Fruit fly (Drosophila melanogaster) whole organism, embryonic: ENCODE measurements around the gene TFAM.

Experiments
- Blimp-1 ChIP-seq: fragments of 200-800 bp; sonication (Bioruptor generic); optimal IDR thresholded peaks from 3 replicates; lab custom pipeline; 2018; ENCODE audit warnings: missing biosample characterization, missing genetic modification characterization, mild to moderate bottlenecking, moderate library complexity, missing genetic modification reagents
- CG10147 ChIP-seq: fragments of 200-800 bp; sonication (Bioruptor generic); optimal IDR thresholded peaks from 2 replicates; lab custom pipeline; 2019; ENCODE audit warnings: missing biosample characterization, mild to moderate bottlenecking, missing genetic modification characterization, moderate library complexity
- CG12155 ChIP-seq: fragments of 200-800 bp; sonication (Bioruptor generic); optimal IDR thresholded peaks from 3 replicates; lab custom pipeline; 2016; ENCODE audit warnings: missing biosample characterization, missing genetic modification characterization
- CG12744 ChIP-seq: fragments of 200-800 bp; sonication (Bioruptor generic); optimal IDR thresholded peaks from 2 replicates; lab custom pipeline; 2016; ENCODE audit warnings: missing biosample characterization, missing genetic modification characterization
- CG12769 ChIP-seq: fragments of 200-800 bp; sonication (Bioruptor generic); optimal IDR thresholded peaks from 2 replicates; lab custom pipeline; 2019; ENCODE audit warnings: missing biosample characterization, mild to moderate bottlenecking, missing genetic modification characterization, moderate library complexity
- CG14965 ChIP-seq: fragments of 200-800 bp; sonication (Bioruptor generic); optimal IDR thresholded peaks from 2 replicates; lab custom pipeline; 2016; ENCODE audit warnings: missing biosample characterization, missing genetic modification characterization, borderline replicate concordance
- CG15514 ChIP-seq: fragments of 200-800 bp; sonication (Bioruptor generic); optimal IDR thresholded peaks from 3 replicates; lab custom pipeline; 2017; ENCODE audit warnings: missing biosample characterization, missing genetic modification characterization, mild to moderate bottlenecking, moderate library complexity, missing genetic modification reagents
- CG1647 ChIP-seq: fragments of 200-800 bp; sonication (Bioruptor generic); optimal IDR thresholded peaks from 3 replicates; lab custom pipeline; 2016; ENCODE audit warnings: missing biosample characterization, missing genetic modification characterization
- CG17361 ChIP-seq: fragments of 200-800 bp; sonication (Bioruptor generic); IDR thresholded peaks from 3 replicates; pipeline ENCODE4 v1.3.6; 2022; ENCODE audit warnings: missing biosample characterization, missing genetic modification characterization
- CG3163 ChIP-seq: fragments of 200-800 bp; sonication (Bioruptor generic); optimal IDR thresholded peaks from 3 replicates; lab custom pipeline; 2016; ENCODE audit warnings: missing biosample characterization, missing genetic modification characterization
- CG32767 ChIP-seq: fragments of 200-800 bp; sonication (Bioruptor generic); IDR thresholded peaks from 2 replicates; pipeline ENCODE4 v1.3.6; 2022; ENCODE audit warnings: missing biosample characterization, missing genetic modification characterization
- CG34376 ChIP-seq: fragments of 200-800 bp; sonication (Bioruptor generic); optimal IDR thresholded peaks from 2 replicates; lab custom pipeline; 2018; ENCODE audit warnings: missing biosample characterization, mild to moderate bottlenecking, missing genetic modification characterization
- CG3995 ChIP-seq: fragments of 200-800 bp; sonication (Bioruptor generic); optimal IDR thresholded peaks from 3 replicates; lab custom pipeline; 2016; ENCODE audit warnings: missing biosample characterization, missing genetic modification characterization
- CG5180 ChIP-seq: fragments of 200-800 bp; sonication (Bioruptor generic); optimal IDR thresholded peaks from 3 replicates; lab custom pipeline; 2017; ENCODE audit warnings: missing biosample characterization, missing genetic modification characterization, mild to moderate bottlenecking, moderate library complexity, missing genetic modification reagents
- CG7745 ChIP-seq: fragments of 200-800 bp; sonication (Bioruptor generic); optimal IDR thresholded peaks from 2 replicates; lab custom pipeline; 2018; ENCODE audit warnings: missing biosample characterization, mild to moderate bottlenecking, missing genetic modification characterization, moderate library complexity
- CG7928 ChIP-seq: fragments of 200-800 bp; sonication (Bioruptor generic); optimal IDR thresholded peaks from 2 replicates; lab custom pipeline; 2017; ENCODE audit warnings: missing biosample characterization, mild to moderate bottlenecking, missing genetic modification characterization
- CG8388 ChIP-seq: fragments of 200-800 bp; sonication (Bioruptor generic); optimal IDR thresholded peaks from 2 replicates; lab custom pipeline; 2019; ENCODE audit warnings: missing biosample characterization, mild to moderate bottlenecking, missing genetic modification characterization, moderate library complexity
- CG8924 ChIP-seq: fragments of 200-800 bp; optimal IDR thresholded peaks from 3 replicates; lab custom pipeline; 2019; ENCODE audit warnings: missing biosample characterization, mild to moderate bottlenecking, missing genetic modification characterization, moderate library complexity
- CG9215 ChIP-seq: fragments of 200-800 bp; sonication (Bioruptor generic); IDR thresholded peaks from 2 replicates; pipeline ENCODE4 v1.3.6; 2022; ENCODE audit warnings: missing biosample characterization, missing genetic modification characterization
- CG9437 ChIP-seq: fragments of 200-800 bp; sonication (Bioruptor generic); optimal IDR thresholded peaks from 2 replicates; lab custom pipeline; 2018; ENCODE audit warnings: missing biosample characterization, mild to moderate bottlenecking, missing genetic modification characterization
- Chrac-16 ChIP-seq: fragments of 200-800 bp; sonication (Bioruptor generic); optimal IDR thresholded peaks from 3 replicates; lab custom pipeline; 2016; ENCODE audit warnings: missing biosample characterization, missing genetic modification characterization
- Deaf1 ChIP-seq: fragments of 200-800 bp; optimal IDR thresholded peaks from 3 replicates; lab custom pipeline; 2019; ENCODE audit warnings: missing biosample characterization, mild to moderate bottlenecking, missing genetic modification characterization, moderate library complexity
- Dek ChIP-seq: fragments of 200-800 bp; sonication (Bioruptor generic); optimal IDR thresholded peaks from 3 replicates; lab custom pipeline; 2019; ENCODE audit warnings: missing biosample characterization, mild to moderate bottlenecking, missing genetic modification characterization, moderate library complexity
- Dip2 ChIP-seq: fragments of 200-800 bp; sonication (Bioruptor generic); IDR thresholded peaks from 2 replicates; pipeline ENCODE4 v1.3.6; 2022; ENCODE audit warnings: missing biosample characterization, missing genetic modification characterization
- Hr78 ChIP-seq, 2 experiments: fragments of 200-800 bp in 1 of 2; fragments of >200 bp in 1 of 2; sonication (Bioruptor generic) in 1 of 2; optimal IDR thresholded peaks; 2 replicates each; lab custom pipeline; 2017 to 2019; ENCODE audit warnings: missing biosample characterization in 2 of 2, missing genetic modification characterization in 2 of 2, mild to moderate bottlenecking in 1 of 2, moderate library complexity in 1 of 2
- Jarid2 ChIP-seq: fragments of 200-800 bp; sonication (Bioruptor generic); optimal IDR thresholded peaks from 3 replicates; lab custom pipeline; 2017; ENCODE audit warnings: mild to moderate bottlenecking, missing biosample characterization, missing genetic modification reagents, missing genetic modification characterization
- Med ChIP-seq: fragments of 200-800 bp; sonication (Bioruptor generic); peaks from one replicate; lab custom pipeline; 2016; ENCODE audit warnings: missing biosample characterization, missing genetic modification characterization, mild to moderate bottlenecking, inconsistent platforms, moderate library complexity
- Neu2 ChIP-seq: fragments of 200-800 bp; sonication (Bioruptor generic); optimal IDR thresholded peaks from 3 replicates; lab custom pipeline; 2016; ENCODE audit warnings: missing biosample characterization, missing genetic modification characterization, borderline replicate concordance
- Oli ChIP-seq: fragments of 200-800 bp; sonication (Bioruptor generic); optimal IDR thresholded peaks from 2 replicates; lab custom pipeline; 2018; ENCODE audit warnings: missing biosample characterization, mild to moderate bottlenecking, missing genetic modification characterization, moderate library complexity
- Ravus ChIP-seq: fragments of 200-800 bp; sonication (Bioruptor generic); IDR thresholded peaks from 2 replicates; pipeline ENCODE4 v1.3.6; 2022; ENCODE audit warnings: missing biosample characterization, missing genetic modification characterization
- Trl ChIP-seq, 3 experiments: fragments of >200 bp in 2 of 3; fragments of 200-800 bp in 1 of 3; sonication (Bioruptor generic) in 1 of 3; optimal IDR thresholded peaks; 2 replicates in 1 of 3; 3 replicates in 2 of 3; lab custom pipeline; 2016 to 2017; ENCODE audit warnings: missing biosample characterization in 1 of 3, missing genetic modification characterization in 1 of 3
- ato ChIP-seq: fragments of 200-800 bp; sonication (Bioruptor generic); IDR thresholded peaks from 2 replicates; pipeline ENCODE4 v1.3.6; 2022; ENCODE audit warnings: missing biosample characterization, missing genetic modification characterization; ENCODE audit not compliant: partially characterized antibody
- bbx ChIP-seq: fragments of 200-800 bp; sonication (Bioruptor generic); IDR thresholded peaks from 2 replicates; pipeline ENCODE4 v1.3.6; 2022; ENCODE audit warnings: missing biosample characterization, missing genetic modification characterization; ENCODE audit not compliant: partially characterized antibody
- caup ChIP-seq: fragments of 200-800 bp; sonication (Bioruptor generic); optimal IDR thresholded peaks from 3 replicates; lab custom pipeline; 2017; ENCODE audit warnings: missing biosample characterization, mild to moderate bottlenecking, missing genetic modification characterization, moderate library complexity; ENCODE audit not compliant: severe bottlenecking
- corto ChIP-seq: fragments of 200-800 bp; sonication (Bioruptor generic); optimal IDR thresholded peaks from 2 replicates; lab custom pipeline; 2016; ENCODE audit warnings: missing biosample characterization, mild to moderate bottlenecking, missing genetic modification characterization, moderate library complexity
- crol ChIP-seq: fragments of 200-800 bp; sonication (Bioruptor generic); IDR thresholded peaks from 2 replicates; pipeline ENCODE4 v1.3.6; 2022; ENCODE audit warnings: missing biosample characterization, missing genetic modification characterization
- danr ChIP-seq: fragments of 200-800 bp; sonication (Bioruptor generic); IDR thresholded peaks from 2 replicates; pipeline ENCODE4 v1.3.6; 2022; ENCODE audit warnings: missing biosample characterization, missing genetic modification characterization
- dpn ChIP-seq, 2 experiments: fragments of 200-800 bp; sonication (Bioruptor generic); optimal IDR thresholded peaks; 3 replicates each; lab custom pipeline; 2016; ENCODE audit warnings: missing biosample characterization in 2 of 2, missing genetic modification characterization in 2 of 2
- fu2 ChIP-seq: fragments of 200-800 bp; sonication (Bioruptor generic); optimal IDR thresholded peaks from 2 replicates; lab custom pipeline; 2016; ENCODE audit warnings: missing biosample characterization, missing genetic modification characterization
- gcm2 ChIP-seq: fragments of 200-800 bp; sonication (Bioruptor generic); optimal IDR thresholded peaks from 2 replicates; lab custom pipeline; 2016; ENCODE audit warnings: missing biosample characterization, missing genetic modification characterization
- jing ChIP-seq: fragments of 200-800 bp; sonication (Bioruptor generic); optimal IDR thresholded peaks from 2 replicates; lab custom pipeline; 2018; ENCODE audit warnings: missing biosample characterization, mild to moderate bottlenecking, missing genetic modification characterization
- nerfin-1 ChIP-seq: fragments of 200-800 bp; sonication (Bioruptor generic); optimal IDR thresholded peaks from 3 replicates; lab custom pipeline; 2019; ENCODE audit warnings: missing biosample characterization, mild to moderate bottlenecking, missing genetic modification characterization, moderate library complexity
- nom ChIP-seq: fragments of 200-800 bp; sonication (Bioruptor generic); optimal IDR thresholded peaks from 2 replicates; lab custom pipeline; 2017; ENCODE audit warnings: missing biosample characterization, missing genetic modification characterization, mild to moderate bottlenecking, moderate library complexity, missing genetic modification reagents
- oc ChIP-seq: fragments of 200-800 bp; sonication (Bioruptor generic); optimal IDR thresholded peaks from 2 replicates; lab custom pipeline; 2018; ENCODE audit warnings: missing biosample characterization, mild to moderate bottlenecking, missing genetic modification characterization, moderate library complexity
- pnt ChIP-seq: fragments of 200-800 bp; sonication (Bioruptor generic); optimal IDR thresholded peaks from 3 replicates; lab custom pipeline; 2016; ENCODE audit warnings: missing biosample characterization, missing genetic modification characterization
- pros ChIP-seq: fragments of 200-800 bp; sonication (Bioruptor generic); optimal IDR thresholded peaks from 3 replicates; lab custom pipeline; 2019; ENCODE audit warnings: missing biosample characterization, mild to moderate bottlenecking, missing genetic modification characterization, moderate library complexity
- wor ChIP-seq: fragments of 200-800 bp; sonication (Bioruptor generic); IDR thresholded peaks from 2 replicates; pipeline ENCODE4 v1.3.6; 2022; ENCODE audit warnings: missing biosample characterization, missing genetic modification characterization
- zfh2 ChIP-seq: fragments of 200-800 bp; sonication (Bioruptor generic); optimal IDR thresholded peaks from 2 replicates; lab custom pipeline; 2016; ENCODE audit warnings: missing biosample characterization, missing genetic modification characterization

TFAM gene

DNA sequence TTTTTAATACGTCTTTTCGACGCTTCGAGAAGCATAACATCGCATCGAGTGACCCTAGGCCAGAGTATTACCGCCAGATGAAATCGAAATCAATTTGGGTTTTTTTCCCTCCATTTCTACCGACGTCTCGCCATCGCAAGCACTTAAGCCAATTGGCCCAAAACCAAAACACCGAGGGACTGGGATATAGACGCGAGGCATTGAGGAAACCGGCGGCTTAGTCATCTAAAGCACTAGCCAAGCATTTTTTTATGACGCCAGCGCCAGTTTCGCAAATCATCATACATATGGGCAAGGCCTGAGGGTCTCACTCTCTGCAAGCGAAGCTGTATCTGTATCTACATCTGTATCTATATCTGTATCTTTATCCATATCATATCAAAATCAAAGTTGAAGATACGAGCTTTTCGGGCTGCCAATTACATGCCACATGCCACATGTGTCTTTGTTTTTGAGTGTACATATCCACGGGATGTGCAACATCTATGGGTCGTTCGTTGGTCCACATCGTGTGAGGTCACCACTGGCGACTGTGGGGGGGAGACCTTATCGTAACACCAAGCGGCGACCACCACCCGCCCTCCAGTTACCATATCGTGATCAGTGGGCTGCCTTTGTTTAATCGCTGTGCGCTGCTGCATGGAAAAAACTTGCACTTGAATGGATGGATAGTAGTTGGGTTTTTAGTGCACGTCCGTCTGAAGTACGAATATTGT is 9.1 kb downstream of the TFAM start (continued):
- TF ChIP-seq wor = no peak
- no peak for TF ChIP-seq CG12155 (GFP tag; lab: Kevin White, UChicago)
- TF ChIP-seq Chrac-16 = no peak
- no peak for TF ChIP-seq Oli (tag; lab: Kevin White, UChicago)
- TF ChIP-seq dpn (GFP tag; optimal IDR thresholded peaks at IDR 0.05; lab: Kevin White, UChicago) = no peak
- TF ChIP-seq pros (GFP tag; lab: Kevin White, UChicago) = no peak
- TF ChIP-seq Blimp-1 (GFP tag; lab: Kevin White, UChicago) = peak; percentile 10
- no peak for TF ChIP-seq CG5180
- no peak for TF ChIP-seq CG8388
- no peak for TF ChIP-seq Dek (tag; lab: Kevin White, UChicago)
- TF ChIP-seq CG8924 (tag; lab: Kevin White, UChicago) = no peak
- TF ChIP-seq CG15514 = no peak
- no peak for TF ChIP-seq CG10147 (GFP tag; lab: Kevin White, UChicago)
- TF ChIP-seq Hr78 (GFP tag; optimal IDR thresholded peaks at IDR 0.05; lab: Kevin White, UChicago) = peak in 1 of 2 experiments; percentile 28
- no peak for TF ChIP-seq CG12744 (GFP tag; lab: Kevin White, UChicago)
- TF ChIP-seq zfh2 (GFP tag; lab: Kevin White, UChicago) = no peak
- TF ChIP-seq gcm2 = no peak
- peak; percentile 62 for TF ChIP-seq crol
- TF ChIP-seq CG7745 = no peak
- TF ChIP-seq Med (GFP tag; lab: Kevin White, UChicago) = peak; percentile 38
- TF ChIP-seq pnt (GFP tag; lab: Kevin White, UChicago) = no peak
- TF ChIP-seq jing = no peak
- no peak for TF ChIP-seq Ravus (GFP tag; lab: Robert Waterston, UW)
- TF ChIP-seq CG7928 = no peak
- TF ChIP-seq, all 482 proteins: peak for 12

DNA sequence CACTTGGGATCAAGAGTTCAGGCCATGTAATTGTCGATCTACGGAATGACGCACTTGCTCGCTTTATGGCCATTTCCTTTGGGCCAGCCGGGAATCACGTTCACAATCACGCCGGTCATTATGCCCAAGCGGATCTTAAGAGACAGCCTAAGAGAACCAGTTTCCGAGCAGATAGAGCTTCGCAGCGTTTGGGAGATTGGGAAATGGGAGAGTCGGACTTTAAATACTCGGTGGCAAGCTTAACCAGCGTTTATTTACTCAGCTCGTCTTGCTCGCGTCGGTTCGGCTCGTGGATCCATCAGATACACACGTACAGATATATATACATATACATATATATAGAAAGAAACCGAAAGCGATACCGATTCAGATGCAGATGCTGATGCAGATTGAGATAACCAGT is 11.3 kb downstream of the TFAM start:
- TF ChIP-seq CG3995 (GFP tag; lab: Kevin White, UChicago) (peak; percentile 12), CG17361 (no peak), CG34376 (GFP tag; lab: Kevin White, UChicago) (peak; percentile 17), corto (peak; percentile 20), CG1647 (no peak), Deaf1 (tag; lab: Kevin White, UChicago) (peak; percentile 69), caup (GFP tag; lab: Kevin White, UChicago) (no peak), CG14965 (no peak), CG7928 (no peak), fu2 (no peak), danr (GFP tag; lab: Robert Waterston, UW) (no peak), nerfin-1 (tag; lab: Kevin White, UChicago) (no peak), CG3163 (peak; percentile 86), ato (GFP tag; lab: Robert Waterston, UW) (0 out of 2 replicates have a peak, but pooled peaks have one; percentile 27), Dip2 (no peak), nom (GFP tag; lab: Kevin White, UChicago) (peak; percentile 54), Blimp-1 (GFP tag; lab: Kevin White, UChicago) (peak; percentile 95), CG9437 (GFP tag; lab: Kevin White, UChicago) (no peak), Jarid2 (GFP tag; lab: Kevin White, UChicago) (peak; percentile 58), Trl (optimal IDR thresholded peaks at IDR 0.05; lab: Kevin White, UChicago) (peak; percentile 44 to 53), Trl (GFP tag; optimal IDR thresholded peaks at IDR 0.05; lab: Kevin White, UChicago) (no peak), bbx (GFP tag; lab: Robert Waterston, UW) (peak; percentile 35; the same call in 1 of the 2 replicates), CG5180 (peak; percentile 13), CG9215 (no peak), CG12769 (tag; lab: Kevin White, UChicago) (peak; percentile 46), CG32767 (GFP tag; lab: Robert Waterston, UW) (0 out of 2 replicates have a peak, but pooled peaks have one; percentile 28), Neu2 (GFP tag; lab: Kevin White, UChicago) (no peak), oc (peak; percentile 42)
